Worm (Caenorhabditis elegans) whole organism, midembryonic: ENCODE measurements around the gene daf-31.

ENCODE experiments used
- T22C8.4 ChIP-seq: fragments of 200-800 bp; sonication (Bioruptor generic); IDR thresholded peaks from 2 replicates; pipeline ENCODE4 v1.3.6; 2022; ENCODE audit warnings: missing genetic modification characterization, missing compliant biosample characterization
- cog-1 ChIP-seq: sonication (generic microtip); optimal IDR thresholded peaks from 2 replicates; lab custom pipeline; 2016; ENCODE audit warnings: missing genetic modification characterization, missing compliant biosample characterization
- flt-1 ChIP-seq: fragments of 200-800 bp; sonication (Bioruptor generic); IDR thresholded peaks from 2 replicates; pipeline ENCODE4 v1.3.6; 2022; ENCODE audit warnings: missing genetic modification characterization, missing compliant biosample characterization
- klf-2 ChIP-seq: fragments of 200-800 bp; sonication (Bioruptor generic); conservative IDR thresholded peaks from 2 replicates; pipeline ENCODE4 v1.3.6; 2022; ENCODE audit warnings: missing genetic modification reagents, missing genetic modification characterization, missing compliant biosample characterization
- med-1 ChIP-seq: sonication (generic microtip); optimal IDR thresholded peaks from 2 replicates; lab custom pipeline; 2017; ENCODE audit warnings: missing genetic modification characterization, mild to moderate bottlenecking, missing compliant biosample characterization, antibody characterized with exemption, missing genetic modification reagents; ENCODE audit not compliant: insufficient read depth
- ref-1 ChIP-seq: fragments of 200-800 bp; sonication (Bioruptor generic); conservative IDR thresholded peaks from 2 replicates; pipeline ENCODE4 v1.3.6; 2022; ENCODE audit warnings: missing genetic modification reagents, missing genetic modification characterization, missing compliant biosample characterization
- tab-1 ChIP-seq: fragments of 200-800 bp; sonication (Bioruptor generic); IDR thresholded peaks from 2 replicates; pipeline ENCODE4 v1.3.6; 2022; ENCODE audit warnings: missing genetic modification characterization, missing compliant biosample characterization
- ztf-23 ChIP-seq: fragments of 200-800 bp; sonication (Bioruptor generic); IDR thresholded peaks from 2 replicates; pipeline ENCODE4 v1.3.6; 2022; ENCODE audit warnings: missing genetic modification reagents, missing genetic modification characterization, missing compliant biosample characterization
- ztf-29 ChIP-seq: fragments of 200-800 bp; sonication (Bioruptor generic); IDR thresholded peaks from 2 replicates; pipeline ENCODE4 v1.3.6; 2022; ENCODE audit warnings: missing genetic modification reagents, missing genetic modification characterization, missing compliant biosample characterization

DNA sequence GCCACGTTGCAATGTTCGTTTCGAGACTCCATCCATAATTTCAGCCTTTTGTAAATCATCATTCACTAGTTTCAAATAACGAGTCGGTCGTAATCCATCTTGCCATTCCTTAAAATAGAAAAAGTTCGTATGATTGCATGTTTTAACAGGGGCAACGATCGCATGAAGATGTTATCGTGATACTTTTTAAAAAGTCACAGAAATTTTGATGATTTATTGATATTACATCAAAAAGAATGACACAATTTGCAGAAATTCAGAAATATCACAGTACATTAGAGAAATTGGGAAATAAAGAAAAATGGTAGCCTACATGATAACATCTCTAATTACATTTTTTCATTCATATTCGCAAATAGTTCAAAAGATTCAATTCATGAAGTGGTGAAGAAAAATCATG, 16.7 kb upstream of the daf-31 start:
- no peak for TF ChIP-seq klf-2 (GFP tag; lab: Robert Waterston, UW)
- TF ChIP-seq tab-1 (GFP tag; lab: Robert Waterston, UW), result no peak
- TF ChIP-seq T22C8.4 (GFP tag; lab: Robert Waterston, UW), result no peak
- TF ChIP-seq ztf-29 (GFP tag; lab: Robert Waterston, UW), result no peak
- no peak for TF ChIP-seq flt-1 (GFP tag; lab: Robert Waterston, UW)
- TF ChIP-seq med-1, result no peak
- TF ChIP-seq ref-1 (GFP tag; lab: Robert Waterston, UW), result no peak
- TF ChIP-seq cog-1 (tag; lab: Kevin White, UChicago), result no peak
- TF ChIP-seq ztf-23 (GFP tag; lab: Robert Waterston, UW), result no peak
